Worm (Caenorhabditis elegans) whole organism, L2 larva: ENCODE measurements around the gene cyk-3.

ENCODE experiments used
- C34F6.9 ChIP-seq: fragments of 150-350 bp; optimal IDR thresholded peaks from 2 replicates; lab custom pipeline; 2014; ENCODE audit warnings: missing biosample characterization, missing genetic modification characterization
- F13H6.1 ChIP-seq: sonication (generic microtip); optimal IDR thresholded peaks from 2 replicates; lab custom pipeline; 2016; ENCODE audit warnings: missing genetic modification characterization, missing compliant biosample characterization
- R02D3.7 ChIP-seq: fragments of 150-350 bp; optimal IDR thresholded peaks from 2 replicates; lab custom pipeline; 2014; ENCODE audit warnings: missing biosample characterization, missing genetic modification characterization
- Y55F3AM.14 ChIP-seq: fragments of 200-800 bp; sonication (Bioruptor generic); optimal IDR thresholded peaks from 2 replicates; lab custom pipeline; 2018; ENCODE audit warnings: mild to moderate bottlenecking, missing genetic modification characterization, missing compliant biosample characterization
- ZK546.5 ChIP-seq: sonication (generic microtip); optimal IDR thresholded peaks from 2 replicates; lab custom pipeline; 2017; ENCODE audit warnings: missing biosample characterization, missing genetic modification characterization
- alr-1 ChIP-seq: fragments of 150-350 bp; optimal IDR thresholded peaks from 2 replicates; lab custom pipeline; 2014; ENCODE audit warnings: missing biosample characterization, missing genetic modification characterization
- aly-2 ChIP-seq: fragments of 150-350 bp; optimal IDR thresholded peaks from 2 replicates; lab custom pipeline; 2014; ENCODE audit warnings: missing biosample characterization, missing genetic modification characterization
- blmp-1 ChIP-seq: sonication (generic microtip); optimal IDR thresholded peaks from 2 replicates; lab custom pipeline; 2017; ENCODE audit warnings: missing genetic modification characterization, mild to moderate bottlenecking, missing compliant biosample characterization, antibody characterized with exemption, moderate library complexity; ENCODE audit not compliant: insufficient read depth
- ceh-16 ChIP-seq: fragments of 150-350 bp; optimal IDR thresholded peaks from 2 replicates; lab custom pipeline; 2014; ENCODE audit warnings: missing biosample characterization, missing genetic modification characterization
- ceh-82 ChIP-seq: fragments of 150-350 bp; optimal IDR thresholded peaks from 2 replicates; lab custom pipeline; 2014; ENCODE audit warnings: missing biosample characterization, missing genetic modification characterization
- egl-27 ChIP-seq: sonication (generic microtip); optimal IDR thresholded peaks from 3 replicates; lab custom pipeline; 2017; ENCODE audit warnings: missing biosample characterization, missing genetic modification reagents, missing genetic modification characterization
- elt-1 ChIP-seq: fragments of 150-350 bp; optimal IDR thresholded peaks from 2 replicates; lab custom pipeline; 2014; ENCODE audit warnings: missing biosample characterization, missing genetic modification characterization
- elt-3 ChIP-seq: sonication (generic microtip); optimal IDR thresholded peaks from 2 replicates; lab custom pipeline; 2017; ENCODE audit warnings: missing biosample characterization, missing genetic modification characterization
- fos-1 ChIP-seq: fragments of 150-350 bp; optimal IDR thresholded peaks from 2 replicates; lab custom pipeline; 2014; ENCODE audit warnings: missing biosample characterization, missing genetic modification characterization
- lin-11 ChIP-seq: fragments of 150-350 bp; sonication (generic microtip); optimal IDR thresholded peaks from 2 replicates; lab custom pipeline; 2014; ENCODE audit warnings: missing biosample characterization, missing genetic modification characterization, inconsistent platforms, mixed read lengths
- lin-13 ChIP-seq: fragments of 150-350 bp; optimal IDR thresholded peaks from 2 replicates; lab custom pipeline; 2014; ENCODE audit warnings: missing biosample characterization, missing genetic modification reagents, missing genetic modification characterization
- lin-39 ChIP-seq: fragments of 150-350 bp; optimal IDR thresholded peaks from 2 replicates; lab custom pipeline; 2014; ENCODE audit warnings: missing biosample characterization, missing genetic modification reagents, missing genetic modification characterization
- lsy-2 ChIP-seq, 2 experiments: fragments of 150-350 bp in 1 of 2; sonication (generic microtip) in 1 of 2; optimal IDR thresholded peaks; 2 replicates each; lab custom pipeline; 2014 to 2017; ENCODE audit warnings: missing biosample characterization in 2 of 2, missing genetic modification characterization in 2 of 2
- mab-5 ChIP-seq: fragments of 150-350 bp; optimal IDR thresholded peaks from 2 replicates; lab custom pipeline; 2014; ENCODE audit warnings: missing biosample characterization, missing genetic modification characterization
- mbf-1 ChIP-seq: sonication (generic microtip); optimal IDR thresholded peaks from 2 replicates; lab custom pipeline; 2017; ENCODE audit warnings: missing biosample characterization, missing genetic modification characterization
- mdl-1 ChIP-seq, 2 experiments: fragments of 150-350 bp in 1 of 2; sonication (generic microtip) in 1 of 2; optimal IDR thresholded peaks; 2 replicates each; lab custom pipeline; 2017; ENCODE audit warnings: missing biosample characterization in 2 of 2, missing genetic modification characterization in 2 of 2
- nhr-10 ChIP-seq: sonication (generic microtip); optimal IDR thresholded peaks from 2 replicates; lab custom pipeline; 2017; ENCODE audit warnings: missing biosample characterization, missing genetic modification characterization
- nhr-11 ChIP-seq: fragments of 150-350 bp; optimal IDR thresholded peaks from 2 replicates; lab custom pipeline; 2014; ENCODE audit warnings: missing biosample characterization, missing genetic modification characterization
- nhr-12 ChIP-seq: fragments of 150-350 bp; optimal IDR thresholded peaks from 2 replicates; lab custom pipeline; 2014; ENCODE audit warnings: missing biosample characterization, missing genetic modification characterization
- nhr-129 ChIP-seq: fragments of 150-350 bp; optimal IDR thresholded peaks from 2 replicates; lab custom pipeline; 2014; ENCODE audit warnings: missing biosample characterization, missing genetic modification characterization
- nhr-21 ChIP-seq: fragments of 150-350 bp; optimal IDR thresholded peaks from 2 replicates; lab custom pipeline; 2014; ENCODE audit warnings: missing biosample characterization, missing genetic modification characterization
- nhr-23 ChIP-seq: fragments of 150-350 bp; optimal IDR thresholded peaks from 2 replicates; lab custom pipeline; 2014; ENCODE audit warnings: missing biosample characterization, missing genetic modification reagents, missing genetic modification characterization
- nhr-237 ChIP-seq: fragments of 150-350 bp; optimal IDR thresholded peaks from 2 replicates; lab custom pipeline; 2014; ENCODE audit warnings: missing biosample characterization, missing genetic modification characterization
- nhr-77 ChIP-seq: fragments of 150-350 bp; optimal IDR thresholded peaks from 2 replicates; lab custom pipeline; 2014; ENCODE audit warnings: missing biosample characterization, missing genetic modification characterization
- peb-1 ChIP-seq: fragments of 150-350 bp; optimal IDR thresholded peaks from 2 replicates; lab custom pipeline; 2014; ENCODE audit warnings: missing biosample characterization, missing genetic modification characterization
- sem-4 ChIP-seq: fragments of 150-350 bp; optimal IDR thresholded peaks from 2 replicates; lab custom pipeline; 2014; ENCODE audit warnings: missing biosample characterization, missing genetic modification reagents, missing genetic modification characterization
- sma-9 ChIP-seq, 2 experiments: fragments of 150-350 bp in 1 of 2; sonication (generic microtip) in 1 of 2; optimal IDR thresholded peaks; 2 replicates each; lab custom pipeline; 2014 to 2016; ENCODE audit warnings: missing genetic modification characterization in 2 of 2, mild to moderate bottlenecking in 1 of 2, missing biosample characterization in 1 of 2, missing compliant biosample characterization in 1 of 2, missing genetic modification reagents in 1 of 2, moderate library complexity in 1 of 2
- unc-39 ChIP-seq: fragments of 150-350 bp; optimal IDR thresholded peaks from 2 replicates; lab custom pipeline; 2014; ENCODE audit warnings: missing biosample characterization, missing genetic modification characterization
- unc-55 ChIP-seq: fragments of 150-350 bp; sonication (generic microtip); optimal IDR thresholded peaks from 3 replicates; lab custom pipeline; 2014; ENCODE audit warnings: missing biosample characterization, missing genetic modification reagents, missing genetic modification characterization
- unc-62 ChIP-seq: fragments of 150-350 bp; optimal IDR thresholded peaks from 2 replicates; lab custom pipeline; 2014; ENCODE audit warnings: missing biosample characterization, missing genetic modification reagents, missing genetic modification characterization
- ztf-1 ChIP-seq: fragments of 200-800 bp; sonication (Bioruptor generic); conservative IDR thresholded peaks from 2 replicates; pipeline ENCODE4 v1.3.6; 2022; ENCODE audit warnings: missing genetic modification characterization, missing compliant biosample characterization

Gene cyk-3

DNA sequence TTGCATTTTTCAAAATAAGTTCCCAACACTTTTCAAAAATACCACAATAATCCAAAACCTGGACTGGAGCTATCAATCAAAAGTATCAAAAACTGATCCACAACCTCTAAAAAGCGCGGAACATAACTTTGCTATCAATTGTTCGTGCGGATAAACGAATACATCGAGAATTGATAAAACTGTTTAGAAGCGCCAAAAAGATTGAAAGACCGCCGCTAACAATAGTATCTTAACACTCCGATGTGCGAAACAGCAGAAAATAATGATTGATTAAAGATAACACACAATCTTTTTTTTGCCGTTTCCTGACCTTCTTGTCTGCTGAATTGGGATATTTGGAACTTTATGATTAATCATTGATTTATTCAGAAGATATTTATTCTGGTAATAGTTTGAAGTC lies 8.5 kb downstream of the cyk-3 start, which contains the start of gene tbx-7:
Gene tbx-7, minus strand, starts transcription at position 101 of the 400 bp plus-strand sequence.
- TF ChIP-seq peb-1 (tag; lab: Kevin White, UChicago) (no peak), Y55F3AM.14 (GFP tag; lab: Kevin White, UChicago) (no peak), sma-9 (GFP tag; optimal IDR thresholded peaks at IDR 0.05; lab: Kevin White, UChicago) (no peak), sma-9 (tag; optimal IDR thresholded peaks at IDR 0.05; lab: Kevin White, UChicago) (no peak), sem-4 (no peak), lsy-2 (tag; optimal IDR thresholded peaks at IDR 0.05; lab: Kevin White, UChicago) (no peak), ceh-16 (no peak), nhr-21 (tag; lab: Kevin White, UChicago) (no peak), ztf-1 (GFP tag; lab: Robert Waterston, UW) (no peak), elt-3 (no peak), unc-55 (GFP tag; lab: Kevin White, UChicago) (no peak), C34F6.9 (no peak), nhr-23 (no peak), nhr-11 (tag; lab: Kevin White, UChicago) (no peak), unc-62 (GFP tag; lab: Kevin White, UChicago) (no peak), elt-1 (tag; lab: Kevin White, UChicago) (no peak), lin-39 (tag; lab: Kevin White, UChicago) (no peak)

DNA sequence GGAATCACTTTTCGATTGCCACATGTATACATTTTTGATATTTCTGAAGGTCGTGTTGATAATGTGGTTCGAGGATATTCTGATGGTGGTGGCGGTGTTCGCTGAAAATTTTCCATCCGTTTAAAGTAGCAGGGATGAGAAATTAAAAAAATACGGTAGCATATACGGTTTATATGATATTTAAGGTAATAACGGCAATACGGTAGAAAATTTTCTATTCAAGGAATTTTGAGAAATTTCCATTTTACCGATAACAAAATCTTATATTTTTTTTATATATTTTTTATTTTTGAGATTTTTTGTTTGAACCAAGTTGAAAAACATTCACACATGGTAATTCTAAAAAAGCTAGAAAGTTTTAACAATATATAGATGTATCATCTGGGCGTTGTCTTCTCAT lies 10.5 kb downstream of the cyk-3 start, which contains the start of gene ZK328.6:
Gene ZK328.6, minus strand, starts transcription at position 101 of the 400 bp plus-strand sequence.
- TF ChIP-seq sem-4: no peak
- no peak for TF ChIP-seq unc-55 (GFP tag; lab: Kevin White, UChicago)
- TF ChIP-seq lin-13 (GFP tag; lab: Kevin White, UChicago): no peak

DNA sequence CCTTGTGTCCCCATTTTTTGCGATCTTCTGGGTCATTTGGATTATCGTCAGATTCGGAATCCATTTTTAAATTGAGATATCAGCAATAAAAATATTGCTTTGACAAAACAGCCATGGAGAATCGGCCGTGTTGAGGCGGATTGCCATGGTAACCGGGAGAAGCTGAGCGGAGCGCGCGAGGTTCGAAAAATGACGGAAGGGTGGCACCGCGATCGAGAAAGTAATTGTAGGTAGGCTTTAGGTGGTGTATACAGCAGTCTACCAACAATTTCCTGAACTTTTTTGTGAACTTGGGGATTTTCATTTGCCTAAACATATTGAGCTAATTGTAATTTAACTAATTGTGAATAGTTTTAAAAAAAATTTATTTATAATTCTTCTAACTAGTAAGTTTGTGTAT lies 19.4 kb downstream of the cyk-3 start, which contains the start of gene ift-139:
Gene ift-139, minus strand, starts transcription at position 101 of the 400 bp plus-strand sequence.
- TF ChIP-seq nhr-77 (tag; lab: Kevin White, UChicago): no peak
- no peak for TF ChIP-seq nhr-21 (tag; lab: Kevin White, UChicago)
- no peak for TF ChIP-seq blmp-1
- no peak for TF ChIP-seq ztf-1 (GFP tag; lab: Robert Waterston, UW)
- TF ChIP-seq nhr-11 (tag; lab: Kevin White, UChicago): no peak
- TF ChIP-seq egl-27 (tag; lab: Kevin White, UChicago): no peak
- TF ChIP-seq nhr-23: no peak
- no peak for TF ChIP-seq peb-1 (tag; lab: Kevin White, UChicago)
- TF ChIP-seq mdl-1 (tag; optimal IDR thresholded peaks at IDR 0.05; lab: Kevin White, UChicago): no peak
- TF ChIP-seq lin-39 (tag; lab: Kevin White, UChicago): no peak
- no peak for TF ChIP-seq ZK546.5 (tag; lab: Kevin White, UChicago)
- no peak for TF ChIP-seq lsy-2 (tag; optimal IDR thresholded peaks at IDR 0.05; lab: Kevin White, UChicago)
- TF ChIP-seq unc-39: no peak
- TF ChIP-seq nhr-129 (tag; lab: Kevin White, UChicago): no peak
- TF ChIP-seq F13H6.1 (tag; lab: Kevin White, UChicago): no peak
- no peak for TF ChIP-seq aly-2 (tag; lab: Kevin White, UChicago)

DNA sequence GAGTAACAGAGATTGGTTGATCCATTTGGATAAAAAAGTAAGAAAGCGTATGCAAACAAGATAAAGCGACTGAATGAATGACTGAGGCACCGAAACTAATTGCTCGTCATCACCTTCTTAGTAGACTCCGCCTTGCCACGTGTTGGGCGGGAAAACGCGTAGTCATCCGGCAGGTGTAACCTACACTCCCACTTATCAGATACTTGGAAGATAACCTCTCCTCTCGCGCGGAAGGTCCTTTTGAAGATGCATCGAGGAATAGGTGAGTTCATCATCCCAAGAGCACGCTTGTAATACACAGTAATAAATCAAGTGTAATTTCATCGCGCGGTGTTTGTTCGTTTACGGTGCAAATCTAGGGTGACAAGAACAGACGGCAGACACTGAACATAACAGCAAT lies 26.9 kb downstream of the cyk-3 start, which contains the start of gene tbx-11:
Gene tbx-11, minus strand, starts transcription at position 101 of the 400 bp plus-strand sequence.
- TF ChIP-seq nhr-12 (no peak), R02D3.7 (no peak), nhr-10 (no peak), alr-1 (tag; lab: Kevin White, UChicago) (no peak), mab-5 (no peak), egl-27 (tag; lab: Kevin White, UChicago) (no peak), C34F6.9 (no peak), lin-11 (tag; lab: Kevin White, UChicago) (no peak)
- TF ChIP-seq, all 48 proteins: peak for 0

DNA sequence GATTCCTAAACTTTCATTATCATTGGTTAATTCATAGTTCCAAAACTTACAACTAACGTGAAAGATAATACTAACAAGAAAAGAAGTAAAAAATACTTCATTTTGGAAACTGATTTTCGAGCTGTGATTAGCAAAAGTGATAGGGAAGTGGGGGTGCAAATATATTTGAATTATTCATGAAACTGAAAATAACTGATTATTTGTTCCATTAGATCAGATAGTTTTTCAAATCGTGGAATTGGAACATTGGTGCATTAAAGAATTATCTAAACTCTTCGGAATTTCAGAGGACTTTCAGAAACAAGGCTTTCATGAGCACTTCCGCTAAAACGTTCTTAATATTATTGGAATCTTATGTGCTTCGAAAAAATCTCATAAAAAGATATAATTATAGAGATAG lies 35.7 kb downstream of the cyk-3 start, which contains the start of gene F40H6.5:
Gene F40H6.5, minus strand, starts transcription at position 101 of the 400 bp plus-strand sequence.
- no peak for TF ChIP-seq nhr-237
- TF ChIP-seq fos-1 (tag; lab: Kevin White, UChicago): no peak
- TF ChIP-seq ztf-1 (GFP tag; lab: Robert Waterston, UW): no peak
- TF ChIP-seq lin-11 (tag; lab: Kevin White, UChicago): no peak
- no peak for TF ChIP-seq ceh-82 (tag; lab: Kevin White, UChicago)
- no peak for TF ChIP-seq mbf-1 (tag; lab: Kevin White, UChicago)
